Fruit fly (Drosophila melanogaster) whole organism, embryonic: ENCODE results near the gene ac.
A peak's percentile ranks its signal among the peaks of the same experiment; 100 is the strongest.

ENCODE experiments used
- ATbp ChIP-seq: fragments of 200-800 bp; sonication (Bioruptor generic); optimal IDR thresholded peaks from 2 replicates; lab custom pipeline; 2017; ENCODE audit warnings: missing biosample characterization, mild to moderate bottlenecking, missing genetic modification characterization, missing genetic modification reagents
- B-H1 ChIP-seq: fragments of 200-800 bp; sonication (Bioruptor generic); IDR thresholded peaks from 3 replicates; pipeline ENCODE4 v1.3.6; 2022; ENCODE audit warnings: missing biosample characterization, missing genetic modification characterization
- CG1024 ChIP-seq: fragments of 200-800 bp; sonication (Bioruptor generic); IDR thresholded peaks from 2 replicates; pipeline ENCODE4 v1.3.6; 2022; ENCODE audit warnings: missing biosample characterization, missing genetic modification characterization
- CG10565 ChIP-seq: fragments of 200-800 bp; sonication (Bioruptor generic); optimal IDR thresholded peaks from 3 replicates; lab custom pipeline; 2016; ENCODE audit warnings: missing biosample characterization, mild to moderate bottlenecking, missing genetic modification characterization
- CG13424 ChIP-seq: fragments of 200-800 bp; sonication (Bioruptor generic); optimal IDR thresholded peaks from 2 replicates; lab custom pipeline; 2019; ENCODE audit warnings: missing biosample characterization, mild to moderate bottlenecking, missing genetic modification characterization, moderate library complexity
- CG13775 ChIP-seq: fragments of 200-800 bp; sonication (Bioruptor generic); optimal IDR thresholded peaks from 3 replicates; lab custom pipeline; 2017; ENCODE audit warnings: missing biosample characterization, mild to moderate bottlenecking, missing genetic modification characterization
- CG14014 ChIP-seq: fragments of 200-800 bp; sonication (Bioruptor generic); IDR thresholded peaks from 2 replicates; pipeline ENCODE4 v1.3.6; 2022; ENCODE audit warnings: missing biosample characterization, missing genetic modification characterization
- CG14050 ChIP-seq: fragments of 200-800 bp; sonication (Bioruptor generic); IDR thresholded peaks from 3 replicates; pipeline ENCODE4 v1.3.6; 2022; ENCODE audit warnings: missing biosample characterization, missing genetic modification characterization
- CG18619 ChIP-seq: fragments of 200-800 bp; sonication (Bioruptor generic); optimal IDR thresholded peaks from 3 replicates; lab custom pipeline; 2017; ENCODE audit warnings: missing biosample characterization, mild to moderate bottlenecking, missing genetic modification characterization
- CG18764 ChIP-seq: fragments of 200-800 bp; sonication (Bioruptor generic); optimal IDR thresholded peaks from 3 replicates; lab custom pipeline; 2016; ENCODE audit warnings: missing biosample characterization, missing genetic modification characterization
- CG2202 ChIP-seq: fragments of 200-800 bp; sonication (Bioruptor generic); optimal IDR thresholded peaks from 2 replicates; lab custom pipeline; 2018; ENCODE audit warnings: missing biosample characterization, mild to moderate bottlenecking, missing genetic modification characterization
- CG32772 ChIP-seq: fragments of 200-800 bp; sonication (Bioruptor generic); IDR thresholded peaks from 2 replicates; pipeline ENCODE4 v1.3.6; 2022; ENCODE audit warnings: missing biosample characterization, missing genetic modification characterization
- CG3847 ChIP-seq: fragments of 200-800 bp; sonication (Bioruptor generic); IDR thresholded peaks from 2 replicates; pipeline ENCODE4 v1.3.6; 2022; ENCODE audit warnings: missing biosample characterization, missing genetic modification characterization
- CG6272 ChIP-seq: fragments of 200-800 bp; sonication (Bioruptor generic); IDR thresholded peaks from 2 replicates; pipeline ENCODE4 v1.3.6; 2022; ENCODE audit warnings: missing biosample characterization, missing genetic modification characterization
- CG9437 ChIP-seq: fragments of 200-800 bp; sonication (Bioruptor generic); optimal IDR thresholded peaks from 2 replicates; lab custom pipeline; 2018; ENCODE audit warnings: missing biosample characterization, mild to moderate bottlenecking, missing genetic modification characterization
- CG9727 ChIP-seq: fragments of 200-800 bp; sonication (Bioruptor generic); optimal IDR thresholded peaks from 3 replicates; lab custom pipeline; 2017; ENCODE audit warnings: missing biosample characterization, mild to moderate bottlenecking, missing genetic modification characterization
- Drgx ChIP-seq: fragments of 200-800 bp; sonication (Bioruptor generic); IDR thresholded peaks from 2 replicates; pipeline ENCODE4 v1.3.6; 2022; ENCODE audit warnings: missing biosample characterization, missing genetic modification characterization
- E2f2 ChIP-seq: fragments of 200-800 bp; sonication (Bioruptor generic); IDR thresholded peaks from 2 replicates; pipeline ENCODE4 v1.3.6; 2022; ENCODE audit warnings: missing biosample characterization, missing genetic modification characterization
- MTF-1 ChIP-seq: fragments of 200-800 bp; sonication (Bioruptor generic); optimal IDR thresholded peaks from 2 replicates; lab custom pipeline; 2018; ENCODE audit warnings: missing biosample characterization, mild to moderate bottlenecking, missing genetic modification characterization, borderline replicate concordance
- NFAT ChIP-seq: fragments of 200-800 bp; sonication (Bioruptor generic); IDR thresholded peaks from 2 replicates; pipeline ENCODE4 v1.3.6; 2022; ENCODE audit warnings: missing biosample characterization, missing genetic modification characterization
- Nf-YB ChIP-seq: fragments of 200-800 bp; sonication (Bioruptor generic); optimal IDR thresholded peaks from 3 replicates; lab custom pipeline; 2019; ENCODE audit warnings: missing biosample characterization, mild to moderate bottlenecking, missing genetic modification characterization, moderate library complexity
- Sox102F ChIP-seq: fragments of 200-800 bp; sonication (Bioruptor generic); optimal IDR thresholded peaks from 2 replicates; lab custom pipeline; 2018; ENCODE audit warnings: missing biosample characterization, mild to moderate bottlenecking, missing genetic modification characterization, moderate library complexity
- Ssrp ChIP-seq: fragments of 200-800 bp; sonication (Bioruptor generic); optimal IDR thresholded peaks from 2 replicates; lab custom pipeline; 2018; ENCODE audit warnings: missing biosample characterization, mild to moderate bottlenecking, missing genetic modification characterization, moderate library complexity
- Usf ChIP-seq: fragments of 200-800 bp; sonication (Bioruptor generic); optimal IDR thresholded peaks from 2 replicates; lab custom pipeline; 2017; ENCODE audit warnings: missing genotype, missing biosample characterization, missing genetic modification characterization
- Xbp1 ChIP-seq: fragments of 200-800 bp; sonication (Bioruptor generic); optimal IDR thresholded peaks from 3 replicates; lab custom pipeline; 2016; ENCODE audit warnings: missing biosample characterization, mild to moderate bottlenecking, missing genetic modification characterization
- Xrp1 ChIP-seq: fragments of 200-800 bp; sonication (Bioruptor generic); IDR thresholded peaks from 2 replicates; pipeline ENCODE4 v1.3.6; 2022; ENCODE audit warnings: missing biosample characterization, missing genetic modification characterization
- abd-A ChIP-seq: fragments of 200-800 bp; sonication (Bioruptor generic); optimal IDR thresholded peaks from 3 replicates; lab custom pipeline; 2019; ENCODE audit warnings: missing biosample characterization, mild to moderate bottlenecking, missing genetic modification characterization, moderate library complexity
- amos ChIP-seq: fragments of 200-800 bp; sonication (Bioruptor generic); IDR thresholded peaks from 2 replicates; pipeline ENCODE4 v1.3.6; 2022; ENCODE audit warnings: missing biosample characterization, missing genetic modification characterization; ENCODE audit not compliant: partially characterized antibody
- ap ChIP-seq: fragments of 200-800 bp; sonication (Bioruptor generic); IDR thresholded peaks from 2 replicates; pipeline ENCODE4 v1.3.6; 2022; ENCODE audit warnings: missing biosample characterization, missing genetic modification characterization
- az2 ChIP-seq: fragments of 200-800 bp; sonication (Bioruptor generic); optimal IDR thresholded peaks from 3 replicates; lab custom pipeline; 2016; ENCODE audit warnings: missing biosample characterization, missing genetic modification characterization
- br ChIP-seq: fragments of >200 bp; optimal IDR thresholded peaks from 2 replicates; lab custom pipeline; 2017
- cato ChIP-seq: fragments of 200-800 bp; sonication (Bioruptor generic); optimal IDR thresholded peaks from 2 replicates; lab custom pipeline; 2016; ENCODE audit warnings: missing biosample characterization, missing genetic modification characterization, borderline replicate concordance
- croc ChIP-seq: fragments of 200-800 bp; sonication (Bioruptor generic); conservative IDR thresholded peaks from 3 replicates; pipeline ENCODE4 v1.3.6; 2022; ENCODE audit warnings: missing biosample characterization, missing genetic modification characterization
- crol ChIP-seq: fragments of 200-800 bp; sonication (Bioruptor generic); IDR thresholded peaks from 2 replicates; pipeline ENCODE4 v1.3.6; 2022; ENCODE audit warnings: missing biosample characterization, missing genetic modification characterization
- crp ChIP-seq, 2 experiments: fragments of 200-800 bp; sonication (Bioruptor generic); optimal IDR thresholded peaks; 2 replicates in 1 of 2; 3 replicates in 1 of 2; lab custom pipeline; 2017; ENCODE audit warnings: missing biosample characterization in 2 of 2, missing genetic modification characterization in 2 of 2, mild to moderate bottlenecking in 1 of 2, moderate library complexity in 1 of 2
- danr ChIP-seq: fragments of 200-800 bp; sonication (Bioruptor generic); IDR thresholded peaks from 2 replicates; pipeline ENCODE4 v1.3.6; 2022; ENCODE audit warnings: missing biosample characterization, missing genetic modification characterization
- gem ChIP-seq: fragments of 200-800 bp; sonication (Bioruptor generic); optimal IDR thresholded peaks from 2 replicates; lab custom pipeline; 2019; ENCODE audit warnings: missing biosample characterization, mild to moderate bottlenecking, missing genetic modification characterization, moderate library complexity
- grau ChIP-seq: fragments of 200-800 bp; optimal IDR thresholded peaks from 3 replicates; lab custom pipeline; 2019; ENCODE audit warnings: missing biosample characterization, mild to moderate bottlenecking, missing genetic modification characterization, moderate library complexity
- lmd ChIP-seq: fragments of 200-800 bp; sonication (Bioruptor generic); IDR thresholded peaks from 2 replicates; pipeline ENCODE4 v1.3.6; 2022; ENCODE audit warnings: missing biosample characterization, missing genetic modification characterization
- nom ChIP-seq: fragments of 200-800 bp; sonication (Bioruptor generic); optimal IDR thresholded peaks from 2 replicates; lab custom pipeline; 2017; ENCODE audit warnings: missing biosample characterization, missing genetic modification characterization, mild to moderate bottlenecking, moderate library complexity, missing genetic modification reagents
- odd ChIP-seq: fragments of 200-800 bp; sonication (Bioruptor generic); optimal IDR thresholded peaks from 2 replicates; lab custom pipeline; 2017; ENCODE audit warnings: missing biosample characterization, mild to moderate bottlenecking, missing genetic modification characterization
- p53 ChIP-seq: fragments of 200-800 bp; sonication (Bioruptor generic); optimal IDR thresholded peaks from 2 replicates; lab custom pipeline; 2016; ENCODE audit warnings: missing biosample characterization, missing genetic modification characterization
- pan ChIP-seq, 4 experiments: fragments of >200 bp in 3 of 4; fragments of 200-800 bp in 1 of 4; sonication (Bioruptor generic) in 1 of 4; optimal IDR thresholded peaks in 3 of 4; IDR thresholded peaks in 1 of 4; 2 replicates each; pipeline versions ENCODE4 v1.3.6 to Lab custom; 2017 to 2022; ENCODE audit warnings: missing biosample characterization in 2 of 4, missing genetic modification characterization in 2 of 4, mixed read lengths in 1 of 4
- sd ChIP-seq: fragments of 200-800 bp; sonication (Bioruptor generic); optimal IDR thresholded peaks from 3 replicates; lab custom pipeline; 2018; ENCODE audit warnings: missing biosample characterization, mild to moderate bottlenecking, missing genetic modification characterization, moderate library complexity
- sqz ChIP-seq: fragments of 200-800 bp; sonication (Bioruptor generic); optimal IDR thresholded peaks from 3 replicates; lab custom pipeline; 2018; ENCODE audit warnings: missing biosample characterization, mild to moderate bottlenecking, missing genetic modification characterization
- ssp ChIP-seq: fragments of 200-800 bp; sonication (Bioruptor generic); IDR thresholded peaks from 2 replicates; pipeline ENCODE4 v1.3.6; 2022; ENCODE audit warnings: missing biosample characterization, missing genetic modification characterization
- stc ChIP-seq: fragments of 200-800 bp; sonication (Bioruptor generic); IDR thresholded peaks from 2 replicates; pipeline ENCODE4 v1.3.6; 2022; ENCODE audit warnings: missing biosample characterization, missing genetic modification characterization
- stwl ChIP-seq: fragments of 200-800 bp; sonication (Bioruptor generic); optimal IDR thresholded peaks from 3 replicates; lab custom pipeline; 2018; ENCODE audit warnings: missing biosample characterization, mild to moderate bottlenecking, missing genetic modification characterization, moderate library complexity
- sug ChIP-seq: fragments of 200-800 bp; optimal IDR thresholded peaks from 2 replicates; lab custom pipeline; 2019; ENCODE audit warnings: missing biosample characterization, mild to moderate bottlenecking, missing genetic modification characterization, moderate library complexity
- tin ChIP-seq: fragments of 200-800 bp; sonication (Bioruptor generic); optimal IDR thresholded peaks from 3 replicates; lab custom pipeline; 2016; ENCODE audit warnings: missing biosample characterization, missing genetic modification characterization

The ac gene

DNA sequence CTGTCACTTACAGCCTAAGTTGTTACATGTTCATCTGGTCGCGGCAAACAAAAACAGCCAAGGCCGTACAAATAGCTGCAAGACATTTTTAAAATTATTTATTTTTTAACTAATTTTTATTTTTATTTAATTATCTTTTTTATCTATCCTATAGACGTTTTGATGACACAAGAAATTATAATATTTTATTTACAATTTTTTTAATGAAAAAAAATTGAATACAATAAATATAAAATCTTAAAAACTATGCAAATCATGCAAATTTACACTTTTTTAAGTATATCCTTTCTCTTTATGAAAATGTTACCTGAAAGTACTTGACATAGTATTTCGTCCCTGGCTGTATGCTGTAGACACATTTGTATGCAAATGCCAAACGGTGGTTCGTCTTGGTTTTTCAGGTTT is 31.7 kb upstream of the ac start (continued):
- TF ChIP-seq CG14050 (peak; percentile 30; the same call in 1 of the 3 replicates), CG18764 (no peak), p53 (no peak), CG3847 (GFP tag; lab: Robert Waterston, UW) (peak; percentile 43; the same call in 1 of the 2 replicates), odd (peak; percentile 80), CG9727 (GFP tag; lab: Kevin White, UChicago) (peak; percentile 82), CG13424 (tag; lab: Kevin White, UChicago) (peak; percentile 91), CG2202 (tag; lab: Kevin White, UChicago) (peak; percentile 40), E2f2 (GFP tag; lab: Robert Waterston, UW) (peak; percentile 45; the same call in 1 of the 2 replicates), ssp (peak; percentile 56), gem (peak; percentile 91), Drgx (GFP tag; lab: Robert Waterston, UW) (peak; percentile 72; the same call in 1 of the 2 replicates), CG1024 (GFP tag; lab: Robert Waterston, UW) (no peak), Nf-YB (GFP tag; lab: Kevin White, UChicago) (peak; percentile 71), CG32772 (GFP tag; lab: Robert Waterston, UW) (peak; percentile 58), CG9437 (GFP tag; lab: Kevin White, UChicago) (peak; percentile 85), croc (GFP tag; lab: Robert Waterston, UW) (0 out of 3 replicates have a peak, but pooled peaks have one; percentile 24), CG13775 (GFP tag; lab: Kevin White, UChicago) (peak; percentile 66), MTF-1 (GFP tag; lab: Kevin White, UChicago) (no peak), amos (no peak), Xrp1 (GFP tag; lab: Robert Waterston, UW) (peak; percentile 74), tin (peak; percentile 24), sd (tag; lab: Kevin White, UChicago) (peak; percentile 36), Ssrp (tag; lab: Kevin White, UChicago) (peak; percentile 79), Usf (GFP tag; lab: Kevin White, UChicago) (peak; percentile 14), CG18619 (GFP tag; lab: Kevin White, UChicago) (peak; percentile 71), ATbp (peak; percentile 58), CG14014 (GFP tag; lab: Robert Waterston, UW) (peak; percentile 48; the same call in 1 of the 2 replicates), B-H1 (GFP tag; lab: Robert Waterston, UW) (peak; percentile 52; the same call in 2 of the 3 replicates), sqz (GFP tag; lab: Kevin White, UChicago) (peak; percentile 47), NFAT (GFP tag; lab: Robert Waterston, UW) (no peak; the same call in 1 of the 2 replicates), grau (tag; lab: Kevin White, UChicago) (peak; percentile 89), sug (tag; lab: Kevin White, UChicago) (peak; percentile 71), crol (GFP tag; lab: Robert Waterston, UW) (no peak), nom (GFP tag; lab: Kevin White, UChicago) (peak; percentile 56), br (lab: Kevin White, UChicago) (no peak), danr (GFP tag; lab: Robert Waterston, UW) (peak; percentile 50; the same call in 1 of the 2 replicates), crp (GFP tag; optimal IDR thresholded peaks at IDR 0.05; lab: Kevin White, UChicago) (no peak), cato (GFP tag; lab: Kevin White, UChicago) (no peak), CG6272 (GFP tag; lab: Robert Waterston, UW) (no peak), pan (optimal IDR thresholded peaks at IDR 0.05; lab: Kevin White, UChicago) (no peak), pan (GFP tag; optimal IDR thresholded peaks at IDR 0.05 in 1 of 2, IDR thresholded peaks at IDR 0.05 in 1 of 2) (peak in 1 of 2 experiments; percentile 50), az2 (GFP tag; lab: Kevin White, UChicago) (peak; percentile 11), ap (GFP tag; lab: Robert Waterston, UW) (peak; percentile 59; the same call in 1 of the 2 replicates), stwl (tag; lab: Kevin White, UChicago) (no peak), lmd (peak; percentile 64), abd-A (tag; lab: Kevin White, UChicago) (peak; percentile 57), Sox102F (GFP tag; lab: Kevin White, UChicago) (peak; percentile 85), stc (GFP tag; lab: Robert Waterston, UW) (peak; percentile 75), Xbp1 (GFP tag; lab: Kevin White, UChicago) (peak; percentile 46), CG10565 (GFP tag; lab: Kevin White, UChicago) (no peak)
